Worm (Caenorhabditis elegans) whole organism, L4 larva: ENCODE results near the gene F54E7.6.

ENCODE experiments used
- F37D6.2 ChIP-seq: sonication (generic microtip); optimal IDR thresholded peaks from 2 replicates; lab custom pipeline; 2016; ENCODE audit warnings: mild to moderate bottlenecking, missing genetic modification characterization, missing compliant biosample characterization
- F44E2.7 ChIP-seq: fragments of 200-800 bp; sonication (Bioruptor generic); IDR thresholded peaks from 2 replicates; pipeline ENCODE4 v2.1.2; 2022; ENCODE audit warnings: missing genetic modification characterization, missing compliant biosample characterization
- F49E8.2 ChIP-seq: sonication (generic microtip); optimal IDR thresholded peaks from 2 replicates; lab custom pipeline; 2016; ENCODE audit warnings: missing compliant biosample characterization, mild to moderate bottlenecking, missing genetic modification characterization, borderline replicate concordance
- ZK546.5 ChIP-seq, 2 experiments: sonication (generic microtip); optimal IDR thresholded peaks; 2 replicates each; lab custom pipeline; 2017; ENCODE audit warnings: missing biosample characterization in 2 of 2, missing genetic modification characterization in 2 of 2
- aha-1 ChIP-seq: fragments of 150-350 bp; peaks from one replicate; lab custom pipeline; 2014; ENCODE audit warnings: missing biosample characterization, missing genetic modification characterization
- aly-2 ChIP-seq: sonication (generic microtip); optimal IDR thresholded peaks from 2 replicates; lab custom pipeline; 2018; ENCODE audit warnings: missing biosample characterization, missing genetic modification characterization
- ama-1 ChIP-seq: fragments of 150-350 bp; optimal IDR thresholded peaks from 2 replicates; lab custom pipeline; 2014; ENCODE audit warnings: inconsistent platforms, mixed read lengths
- ceh-82 ChIP-seq: sonication (generic microtip); optimal IDR thresholded peaks from 2 replicates; lab custom pipeline; 2017; ENCODE audit warnings: missing biosample characterization, missing genetic modification characterization
- daf-16 ChIP-seq, 3 experiments: sonication (generic microtip); optimal IDR thresholded peaks; 2 replicates each; lab custom pipeline; 2016 to 2017; ENCODE audit warnings: missing genetic modification characterization in 3 of 3, missing genetic modification reagents in 3 of 3, mild to moderate bottlenecking in 2 of 3, missing compliant biosample characterization in 2 of 3, missing biosample characterization in 1 of 3, moderate library complexity in 1 of 3
- daf-19 ChIP-seq: fragments of 200-800 bp; sonication (Bioruptor generic); conservative IDR thresholded peaks from 2 replicates; pipeline ENCODE4 v1.3.6; 2022; ENCODE audit warnings: missing genetic modification characterization, missing compliant biosample characterization
- daf-8 ChIP-seq: fragments of 200-800 bp; sonication (Bioruptor generic); IDR thresholded peaks from 2 replicates; pipeline ENCODE4 v1.3.6; 2022; ENCODE audit warnings: missing genetic modification characterization, missing compliant biosample characterization
- dpl-1 ChIP-seq: fragments of 150-350 bp; optimal IDR thresholded peaks from 2 replicates; lab custom pipeline; 2014; ENCODE audit warnings: missing biosample characterization, missing genetic modification reagents, missing genetic modification characterization
- dve-1 ChIP-seq: sonication (generic microtip); optimal IDR thresholded peaks from 2 replicates; lab custom pipeline; 2017; ENCODE audit warnings: antibody characterized with exemption, mild to moderate bottlenecking, missing genetic modification characterization, missing compliant biosample characterization; ENCODE audit not compliant: insufficient read depth
- egl-43 ChIP-seq: fragments of 200-800 bp; sonication (Bioruptor generic); IDR thresholded peaks from 2 replicates; pipeline ENCODE4 v1.3.6; 2022; ENCODE audit warnings: missing genetic modification reagents, missing genetic modification characterization, missing compliant biosample characterization
- fos-1 ChIP-seq: fragments of 150-350 bp; optimal IDR thresholded peaks from 2 replicates; lab custom pipeline; 2014; ENCODE audit warnings: missing biosample characterization, missing genetic modification characterization
- hlh-30 ChIP-seq: sonication (generic microtip); optimal IDR thresholded peaks from 2 replicates; lab custom pipeline; 2017; ENCODE audit warnings: antibody characterized with exemption, mild to moderate bottlenecking, missing genetic modification characterization, missing compliant biosample characterization; ENCODE audit not compliant: insufficient read depth
- jun-1 ChIP-seq: fragments of 150-350 bp; optimal IDR thresholded peaks from 2 replicates; lab custom pipeline; 2014; ENCODE audit warnings: missing biosample characterization, missing genetic modification reagents, missing genetic modification characterization
- lin-29 ChIP-seq: fragments of 200-800 bp; sonication (Bioruptor generic); IDR thresholded peaks from 2 replicates; pipeline ENCODE4 v1.3.6; 2022; ENCODE audit warnings: missing genetic modification reagents, missing genetic modification characterization, missing compliant biosample characterization
- lir-3 ChIP-seq: sonication (generic microtip); optimal IDR thresholded peaks from 2 replicates; lab custom pipeline; 2016; ENCODE audit warnings: mild to moderate bottlenecking, missing genetic modification characterization, missing compliant biosample characterization
- lsy-2 ChIP-seq, 2 experiments: fragments of 150-350 bp in 1 of 2; sonication (generic microtip) in 1 of 2; optimal IDR thresholded peaks; 2 replicates each; lab custom pipeline; 2014 to 2017; ENCODE audit warnings: missing biosample characterization in 2 of 2, missing genetic modification characterization in 2 of 2
- mdl-1 ChIP-seq, 2 experiments: fragments of 150-350 bp in 1 of 2; sonication (generic microtip) in 1 of 2; optimal IDR thresholded peaks; 2 replicates each; lab custom pipeline; 2014 to 2017; ENCODE audit warnings: missing biosample characterization in 2 of 2, missing genetic modification characterization in 2 of 2
- mdt-29 ChIP-seq: fragments of 200-800 bp; sonication (Bioruptor generic); IDR thresholded peaks from 2 replicates; pipeline ENCODE4 v1.3.6; 2022; ENCODE audit warnings: missing genetic modification reagents, missing genetic modification characterization, missing compliant biosample characterization
- mep-1 ChIP-seq: fragments of 150-350 bp; sonication (generic microtip); optimal IDR thresholded peaks from 3 replicates; lab custom pipeline; 2014; ENCODE audit warnings: missing biosample characterization, missing genetic modification characterization
- mes-2 ChIP-seq: sonication (generic microtip); optimal IDR thresholded peaks from 2 replicates; lab custom pipeline; 2016; ENCODE audit warnings: missing genotype, mild to moderate bottlenecking, missing genetic modification characterization, missing compliant biosample characterization; ENCODE audit not compliant: poor library complexity, severe bottlenecking
- mxl-3 ChIP-seq: fragments of 200-800 bp; sonication (Bioruptor generic); optimal IDR thresholded peaks from 2 replicates; lab custom pipeline; 2018; ENCODE audit warnings: mild to moderate bottlenecking, missing genetic modification characterization, missing compliant biosample characterization
- nhr-102 ChIP-seq: sonication (generic microtip); optimal IDR thresholded peaks from 2 replicates; lab custom pipeline; 2016; ENCODE audit warnings: mild to moderate bottlenecking, missing genetic modification characterization, moderate library complexity, missing compliant biosample characterization
- nhr-25 ChIP-seq: sonication (generic microtip); optimal IDR thresholded peaks from 2 replicates; lab custom pipeline; 2017; ENCODE audit warnings: missing genetic modification characterization, mild to moderate bottlenecking, missing compliant biosample characterization, antibody characterized with exemption, moderate library complexity, borderline replicate concordance; ENCODE audit not compliant: insufficient read depth
- nhr-48 ChIP-seq: sonication (generic microtip); optimal IDR thresholded peaks from 2 replicates; lab custom pipeline; 2016; ENCODE audit warnings: mild to moderate bottlenecking, missing genetic modification characterization, missing compliant biosample characterization
- nhr-77 ChIP-seq: fragments of 150-350 bp; optimal IDR thresholded peaks from 2 replicates; lab custom pipeline; 2014; ENCODE audit warnings: missing biosample characterization, missing genetic modification characterization
- pqm-1 ChIP-seq: sonication (generic microtip); optimal IDR thresholded peaks from 2 replicates; lab custom pipeline; 2017; ENCODE audit warnings: missing biosample characterization, missing genetic modification characterization
- rbr-2 ChIP-seq: sonication (generic microtip); optimal IDR thresholded peaks from 2 replicates; lab custom pipeline; 2016; ENCODE audit warnings: missing genotype, missing genetic modification characterization, missing compliant biosample characterization
- snpc-4 ChIP-seq: fragments of 150-350 bp; optimal IDR thresholded peaks from 2 replicates; lab custom pipeline; 2014; ENCODE audit warnings: missing biosample characterization, missing genetic modification characterization
- tag-97 ChIP-seq: fragments of 200-800 bp; sonication (Bioruptor generic); IDR thresholded peaks from 2 replicates; pipeline ENCODE4 v1.3.6; 2022; ENCODE audit warnings: missing genetic modification characterization, missing compliant biosample characterization
- unc-130 ChIP-seq: sonication (generic microtip); optimal IDR thresholded peaks from 2 replicates; lab custom pipeline; 2016; ENCODE audit warnings: missing genetic modification reagents, missing genetic modification characterization, missing compliant biosample characterization
- unc-62 ChIP-seq, 3 experiments: fragments of 150-350 bp in 1 of 3; sonication (generic microtip); optimal IDR thresholded peaks in 2 of 3; peaks in 1 of 3; 1 replicate in 1 of 3; 2 replicates in 2 of 3; lab custom pipeline; 2014 to 2017; ENCODE audit warnings: missing biosample characterization in 3 of 3, missing genetic modification characterization in 3 of 3, missing genetic modification reagents in 3 of 3, missing genotype in 1 of 3

F54E7.6 gene

ce11 chrIII:5621236-5621635, 39.6 kb downstream of the F54E7.6 start (continued):
- TF ChIP-seq egl-43 (GFP tag; lab: Robert Waterston, UW), result 0 out of 2 replicates have a peak, but pooled peaks have one; percentile 69
- no peak for TF ChIP-seq daf-19 (GFP tag; lab: Robert Waterston, UW)
- TF ChIP-seq mxl-3 (GFP tag; lab: Kevin White, UChicago), result peak; percentile 91
- peak; percentile 35 for TF ChIP-seq ama-1 (lab: Kevin White, UChicago)
- TF ChIP-seq pqm-1 (tag; lab: Kevin White, UChicago), result peak; percentile 43
- peak; percentile 87 for TF ChIP-seq mep-1 (tag; lab: Kevin White, UChicago)
- peak; percentile 86 for TF ChIP-seq hlh-30 (tag; lab: Kevin White, UChicago)
- peak; percentile 41 to 85 for TF ChIP-seq mdl-1 (tag; optimal IDR thresholded peaks at IDR 0.05; lab: Kevin White, UChicago)
- TF ChIP-seq ceh-82, result no peak
- peak; percentile 65 for TF ChIP-seq nhr-77
- TF ChIP-seq F37D6.2 (tag; lab: Kevin White, UChicago), result peak; percentile 29
- no peak for TF ChIP-seq unc-130 (GFP tag; lab: Kevin White, UChicago)

ce11 chrIII:5620186-5620585, 40.7 kb downstream of the F54E7.6 start:
- TF ChIP-seq rbr-2, result no peak
- no peak for TF ChIP-seq daf-19 (GFP tag; lab: Robert Waterston, UW)
- no peak for TF ChIP-seq fos-1 (tag; lab: Kevin White, UChicago)
- peak; percentile 74 for TF ChIP-seq aha-1
- TF ChIP-seq mdt-29 (GFP tag; lab: Robert Waterston, UW), result no peak
- TF ChIP-seq, all 104 proteins: peak for 1

- TF ChIP-seq dve-1 (tag; lab: Kevin White, UChicago) (no peak), mdt-29 (GFP tag; lab: Robert Waterston, UW) (no peak), mep-1 (tag; lab: Kevin White, UChicago) (no peak), daf-8 (GFP tag; lab: Robert Waterston, UW) (no peak), dpl-1 (GFP tag; lab: Kevin White, UChicago) (no peak), unc-62 (GFP tag; optimal IDR thresholded peaks at IDR 0.05 in 1 of 2; lab: Kevin White, UChicago) (no peak), unc-62 (tag; optimal IDR thresholded peaks at IDR 0.05; lab: Kevin White, UChicago) (no peak), ZK546.5 (tag; optimal IDR thresholded peaks at IDR 0.05; lab: Kevin White, UChicago) (no peak), lin-29 (GFP tag; lab: Robert Waterston, UW) (no peak), nhr-48 (tag; lab: Kevin White, UChicago) (no peak)
Observed at ce11 chrIII:5615675-5616074, 45.2 kb downstream of the F54E7.6 start.

- TF ChIP-seq nhr-48 (tag; lab: Kevin White, UChicago), result no peak
- TF ChIP-seq lsy-2 (tag; optimal IDR thresholded peaks at IDR 0.05; lab: Kevin White, UChicago), result no peak
- TF ChIP-seq mep-1 (tag; lab: Kevin White, UChicago), result no peak
Observed at ce11 chrIII:5614648-5615047, 46.2 kb downstream of the F54E7.6 start, which contains the start of gene basl-1. Gene basl-1 (plus strand): TSS chrIII:5614948.

ce11 chrIII:5611604-5612324, 49.1 kb downstream of the F54E7.6 start, which contains the start of gene bas-1:
Gene bas-1 (plus strand): TSS chrIII:5612274.
- TF ChIP-seq snpc-4 (tag; lab: Kevin White, UChicago) (no peak), ceh-82 (no peak), dpl-1 (GFP tag; lab: Kevin White, UChicago) (no peak), mes-2 (no peak), jun-1 (tag; lab: Kevin White, UChicago) (no peak), nhr-25 (tag; lab: Kevin White, UChicago) (no peak), lin-29 (GFP tag; lab: Robert Waterston, UW) (no peak), pqm-1 (tag; lab: Kevin White, UChicago) (peak; percentile 53), F44E2.7 (no peak), F49E8.2 (tag; lab: Kevin White, UChicago) (no peak), dve-1 (tag; lab: Kevin White, UChicago) (peak; percentile 29), nhr-77 (no peak), lir-3 (no peak), egl-43 (GFP tag; lab: Robert Waterston, UW) (no peak), tag-97 (GFP tag; lab: Robert Waterston, UW) (no peak), daf-8 (GFP tag; lab: Robert Waterston, UW) (no peak), daf-16 (GFP tag; optimal IDR thresholded peaks at IDR 0.05; lab: Kevin White, UChicago) (no peak), daf-16 (tag; optimal IDR thresholded peaks at IDR 0.05; lab: Kevin White, UChicago) (peak; percentile 42), hlh-30 (tag; lab: Kevin White, UChicago) (no peak), aha-1 (no peak), aly-2 (no peak), nhr-102 (tag; lab: Kevin White, UChicago) (no peak)
